Fruit fly (Drosophila melanogaster) whole organism, wandering third instar larva: ENCODE data around the gene GstT4.

Experiments used
- Abd-B ChIP-seq: fragments of >200 bp; optimal IDR thresholded peaks from 2 replicates; lab custom pipeline; 2017; ENCODE audit warnings: missing biosample characterization, missing genetic modification characterization
- CG32264 ChIP-seq: fragments of 200-800 bp; sonication (Bioruptor generic); optimal IDR thresholded peaks from 2 replicates; lab custom pipeline; 2016; ENCODE audit warnings: missing biosample characterization, missing genetic modification characterization
- Dfd ChIP-seq: fragments of >200 bp; optimal IDR thresholded peaks from 2 replicates; lab custom pipeline; 2017; ENCODE audit warnings: missing biosample characterization, missing genetic modification characterization
- Dif ChIP-seq: fragments of 200-275, 200-300 bp; sonication (Bioruptor generic); optimal IDR thresholded peaks from 2 replicates; lab custom pipeline; 2018; ENCODE audit warnings: missing biosample characterization, missing genetic modification characterization; ENCODE audit not compliant: partially characterized antibody
- GATAd ChIP-seq: sonication (Bioruptor generic); optimal IDR thresholded peaks from 2 replicates; lab custom pipeline; 2016; ENCODE audit warnings: missing biosample characterization, missing genetic modification characterization
- HLH106 ChIP-seq: fragments of 200-800 bp; optimal IDR thresholded peaks from 3 replicates; lab custom pipeline; 2019; ENCODE audit warnings: missing biosample characterization, mild to moderate bottlenecking, missing genetic modification characterization, moderate library complexity
- Hnf4 ChIP-seq: fragments of 200-800 bp; sonication (Bioruptor generic); optimal IDR thresholded peaks from 2 replicates; lab custom pipeline; 2016; ENCODE audit warnings: missing biosample characterization, mild to moderate bottlenecking, missing genetic modification characterization
- Hr78 ChIP-seq: fragments of >200 bp; optimal IDR thresholded peaks from 2 replicates; lab custom pipeline; 2017; ENCODE audit warnings: missing biosample characterization, missing genetic modification characterization
- Hr83 ChIP-seq: fragments of 200-300 bp; sonication (Bioruptor generic); optimal IDR thresholded peaks from 2 replicates; lab custom pipeline; 2016; ENCODE audit warnings: missing biosample characterization, mild to moderate bottlenecking, missing genetic modification characterization, moderate library complexity; ENCODE audit not compliant: poor library complexity, severe bottlenecking
- Jra ChIP-seq: sonication (Bioruptor generic); optimal IDR thresholded peaks from 2 replicates; lab custom pipeline; 2016; ENCODE audit warnings: missing biosample characterization, missing genetic modification characterization
- Mio ChIP-seq: sonication (Bioruptor generic); optimal IDR thresholded peaks from 2 replicates; lab custom pipeline; 2016; ENCODE audit warnings: missing biosample characterization, missing genetic modification characterization
- Myc ChIP-seq: fragments of >200 bp; optimal IDR thresholded peaks from 2 replicates; lab custom pipeline; 2017
- N ChIP-seq: fragments of >200 bp; optimal IDR thresholded peaks from 2 replicates; lab custom pipeline; 2018; ENCODE audit warnings: missing biosample characterization, missing external identifiers, missing genetic modification characterization
- OdsH ChIP-seq: fragments of 200-800 bp; sonication (Bioruptor generic); optimal IDR thresholded peaks from 2 replicates; lab custom pipeline; 2016; ENCODE audit warnings: missing biosample characterization, mild to moderate bottlenecking, missing genetic modification characterization
- Rel ChIP-seq, 2 experiments: fragments of 200-800 bp; sonication (Bioruptor generic) in 1 of 2; optimal IDR thresholded peaks; 2 replicates in 1 of 2; 3 replicates in 1 of 2; lab custom pipeline; 2016 to 2019; ENCODE audit warnings: mild to moderate bottlenecking in 2 of 2, missing biosample characterization in 2 of 2, missing genetic modification characterization in 2 of 2, moderate library complexity in 1 of 2
- Sp1 ChIP-seq: fragments of 200-800 bp; sonication (Bioruptor generic); optimal IDR thresholded peaks from 3 replicates; lab custom pipeline; 2019; ENCODE audit warnings: missing biosample characterization, mild to moderate bottlenecking, missing genetic modification characterization, moderate library complexity
- Vsx2 ChIP-seq: fragments of 200-300, 225-300 bp; sonication (Bioruptor generic); optimal IDR thresholded peaks from 2 replicates; lab custom pipeline; 2018; ENCODE audit warnings: missing biosample characterization, missing genetic modification characterization; ENCODE audit not compliant: partially characterized antibody
- br ChIP-seq: fragments of 200-800 bp; sonication (Bioruptor generic); optimal IDR thresholded peaks from 2 replicates; lab custom pipeline; 2016; ENCODE audit warnings: missing biosample characterization, missing genetic modification characterization
- brk ChIP-seq: fragments of 200-800 bp; sonication (Bioruptor generic); optimal IDR thresholded peaks from 2 replicates; lab custom pipeline; 2016; ENCODE audit warnings: missing biosample characterization, mild to moderate bottlenecking, missing genetic modification characterization
- dl ChIP-seq, 2 experiments: fragments of 175-275, 200-275 bp in 1 of 2; fragments of 200-275 bp in 1 of 2; sonication (Bioruptor generic); optimal IDR thresholded peaks; lab custom pipeline; 2018; ENCODE audit warnings: mild to moderate bottlenecking in 2 of 2, missing biosample characterization in 2 of 2, missing genetic modification characterization in 2 of 2, moderate library complexity in 2 of 2; ENCODE audit not compliant: partially characterized antibody in 2 of 2, insufficient read depth in 1 of 2
- dmrt93B ChIP-seq: fragments of 200-800 bp; sonication (Bioruptor generic); optimal IDR thresholded peaks from 2 replicates; lab custom pipeline; 2018; ENCODE audit warnings: missing biosample characterization, mild to moderate bottlenecking, missing genetic modification characterization
- dsf ChIP-seq: sonication (Bioruptor generic); optimal IDR thresholded peaks from 2 replicates; lab custom pipeline; 2016; ENCODE audit warnings: missing biosample characterization, missing genetic modification characterization, borderline replicate concordance
- ey ChIP-seq: fragments of 200-800 bp; sonication (Bioruptor generic); optimal IDR thresholded peaks from 2 replicates; lab custom pipeline; 2016; ENCODE audit warnings: missing biosample characterization, missing genetic modification characterization
- foxo ChIP-seq, 2 experiments: fragments of 200-800 bp; sonication (Bioruptor generic); optimal IDR thresholded peaks; 2 replicates in 1 of 2; 3 replicates in 1 of 2; lab custom pipeline; 2016 to 2017; ENCODE audit warnings: missing biosample characterization in 2 of 2, missing genetic modification characterization in 2 of 2
- fru ChIP-seq: fragments of 200-800 bp; sonication (Bioruptor generic); optimal IDR thresholded peaks from 3 replicates; lab custom pipeline; 2016; ENCODE audit warnings: missing biosample characterization, mild to moderate bottlenecking, missing genetic modification characterization
- h ChIP-seq: fragments of 200-800 bp; sonication (Bioruptor generic); optimal IDR thresholded peaks from 3 replicates; lab custom pipeline; 2016; ENCODE audit warnings: missing biosample characterization, mild to moderate bottlenecking, missing genetic modification characterization
- jim ChIP-seq: fragments of 175-275, 200-325 bp; sonication (Bioruptor generic); optimal IDR thresholded peaks from 2 replicates; lab custom pipeline; 2016; ENCODE audit warnings: missing biosample characterization, mild to moderate bottlenecking, missing genetic modification characterization
- lola ChIP-seq: fragments of >200 bp; optimal IDR thresholded peaks from 2 replicates; lab custom pipeline; 2017; ENCODE audit warnings: missing biosample characterization, missing genetic modification characterization
- pan ChIP-seq: fragments of >200 bp; optimal IDR thresholded peaks from 2 replicates; lab custom pipeline; 2017
- psq ChIP-seq: fragments of 200-800 bp; sonication (Bioruptor generic); optimal IDR thresholded peaks from 3 replicates; lab custom pipeline; 2017; ENCODE audit warnings: missing biosample characterization, mild to moderate bottlenecking, missing genetic modification characterization, moderate library complexity
- rgr ChIP-seq: fragments of 200-800 bp; sonication (Bioruptor generic); optimal IDR thresholded peaks from 3 replicates; lab custom pipeline; 2016; ENCODE audit warnings: missing biosample characterization, mild to moderate bottlenecking, missing genetic modification characterization
- sage ChIP-seq: fragments of 200-800 bp; sonication (Bioruptor generic); optimal IDR thresholded peaks from 2 replicates; lab custom pipeline; 2016; ENCODE audit warnings: missing biosample characterization, mild to moderate bottlenecking, missing genetic modification characterization
- sv ChIP-seq: fragments of 200-800 bp; sonication (Bioruptor generic); optimal IDR thresholded peaks from 3 replicates; lab custom pipeline; 2016; ENCODE audit warnings: missing biosample characterization, missing genetic modification characterization
- tai ChIP-seq: sonication (Bioruptor generic); optimal IDR thresholded peaks from 2 replicates; lab custom pipeline; 2016; ENCODE audit warnings: missing biosample characterization, missing genetic modification characterization
- usp ChIP-seq: fragments of >200 bp; optimal IDR thresholded peaks from 2 replicates; lab custom pipeline; 2017; ENCODE audit warnings: missing biosample characterization, missing genetic modification characterization
- woc ChIP-seq: sonication (Bioruptor generic); optimal IDR thresholded peaks from 2 replicates; lab custom pipeline; 2016; ENCODE audit warnings: missing biosample characterization, mild to moderate bottlenecking, missing genetic modification characterization

Gene GstT4

DNA sequence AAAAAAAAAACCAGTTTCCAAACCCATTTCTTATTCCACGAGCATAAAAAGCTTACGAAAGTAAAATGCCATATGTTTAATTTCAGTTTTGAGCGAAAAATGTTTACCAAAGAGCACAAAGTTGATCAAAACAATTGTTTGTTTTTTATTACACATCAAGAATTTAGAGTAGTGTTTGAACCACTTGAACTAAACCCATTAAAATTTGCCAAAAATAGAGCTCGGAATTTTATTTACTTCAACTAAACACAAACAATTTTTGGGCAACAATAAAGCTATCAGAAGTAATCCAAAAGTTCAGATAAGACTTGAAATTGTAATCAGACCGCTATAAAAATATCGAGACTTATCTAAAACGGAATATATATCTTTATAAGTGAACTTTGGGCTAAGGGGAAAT, 29.6 kb upstream of the GstT4 start:
- TF ChIP-seq CG32264 (GFP tag; lab: Kevin White, UChicago) (no peak), Vsx2 (GFP tag; lab: Kevin White, UChicago) (no peak), tai (no peak), Sp1 (GFP tag; lab: Kevin White, UChicago) (no peak), lola (GFP tag; lab: Kevin White, UChicago) (no peak), usp (GFP tag; lab: Kevin White, UChicago) (no peak), br (GFP tag; lab: Kevin White, UChicago) (no peak), jim (GFP tag; lab: Kevin White, UChicago) (no peak), fru (GFP tag; lab: Kevin White, UChicago) (no peak), foxo (GFP tag; optimal IDR thresholded peaks at IDR 0.05; lab: Kevin White, UChicago) (no peak), Dif (GFP tag; lab: Kevin White, UChicago) (no peak), Mio (GFP tag; lab: Kevin White, UChicago) (no peak), N (GFP tag; lab: Kevin White, UChicago) (no peak), HLH106 (tag; lab: Kevin White, UChicago) (no peak), Dfd (GFP tag; lab: Kevin White, UChicago) (no peak)

DNA sequence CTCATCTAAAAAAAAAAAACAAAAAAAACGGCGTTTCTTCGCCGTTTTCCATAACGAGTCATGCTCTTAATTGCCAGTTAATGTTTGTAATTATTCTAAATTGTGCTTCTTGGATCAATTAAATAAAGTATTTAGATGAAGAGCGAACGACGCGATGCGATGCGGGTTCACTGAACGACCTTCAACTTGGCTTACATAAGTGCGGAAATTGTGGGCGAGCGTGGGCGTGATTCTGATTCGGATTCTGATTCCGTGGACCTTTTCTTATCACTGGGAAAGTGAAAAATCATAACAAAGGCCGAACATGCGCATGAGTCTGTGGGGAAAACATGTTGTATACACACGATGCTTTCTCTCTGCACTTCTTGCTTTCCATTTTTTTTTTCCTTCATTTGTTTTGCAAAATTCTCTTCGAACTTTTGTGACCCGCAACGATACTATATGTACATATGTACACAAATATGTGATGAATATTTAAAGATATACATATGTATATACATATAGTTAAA, 29.0 kb upstream of the GstT4 start:
- TF ChIP-seq dl (GFP tag; optimal IDR thresholded peaks at IDR 0.05; lab: Kevin White, UChicago; ENCODE audit: insufficient read depth in 1 of 2, partially characterized antibody in 2 of 2) (no peak), Sp1 (GFP tag; lab: Kevin White, UChicago) (no peak), dsf (GFP tag; lab: Kevin White, UChicago) (no peak), Dif (GFP tag; lab: Kevin White, UChicago) (no peak), Mio (GFP tag; lab: Kevin White, UChicago) (no peak), GATAd (GFP tag; lab: Kevin White, UChicago) (no peak), rgr (no peak), lola (GFP tag; lab: Kevin White, UChicago) (no peak), Vsx2 (GFP tag; lab: Kevin White, UChicago) (no peak), woc (no peak), sv (GFP tag; lab: Kevin White, UChicago) (no peak), sage (GFP tag; lab: Kevin White, UChicago) (no peak)

DNA sequence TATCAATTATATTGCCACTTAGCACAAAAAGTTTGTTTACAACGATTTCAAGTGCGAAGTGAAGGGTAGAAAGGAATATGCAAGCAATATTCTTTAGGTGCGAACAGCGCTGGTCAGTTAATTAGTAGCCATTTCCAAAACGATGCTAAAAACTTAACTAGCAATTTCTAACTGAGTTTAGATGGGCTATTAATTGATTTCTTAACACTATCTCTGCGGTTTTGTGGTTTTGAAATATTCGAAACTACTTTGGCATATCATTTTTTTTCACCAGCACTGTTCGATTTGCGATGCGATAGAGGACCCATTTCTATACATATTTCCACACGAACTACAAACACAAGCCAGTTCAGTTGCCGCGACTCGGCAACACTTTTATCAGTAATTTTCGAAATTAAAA, 28.0 kb upstream of the GstT4 start:
- peak; percentile 55 for TF ChIP-seq fru (GFP tag; lab: Kevin White, UChicago)
- TF ChIP-seq Jra (GFP tag; lab: Kevin White, UChicago) = no peak
- TF ChIP-seq ey = peak; percentile 34
- no peak for TF ChIP-seq pan
- TF ChIP-seq h (GFP tag; lab: Kevin White, UChicago) = peak; percentile 50
- TF ChIP-seq brk (GFP tag; lab: Kevin White, UChicago) = no peak
- no peak for TF ChIP-seq OdsH (GFP tag; lab: Kevin White, UChicago)
- TF ChIP-seq tai = peak; percentile 1
- TF ChIP-seq Dfd (GFP tag; lab: Kevin White, UChicago) = no peak
- no peak for TF ChIP-seq jim (GFP tag; lab: Kevin White, UChicago)
- peak in 1 of 2 experiments; percentile 57 for TF ChIP-seq foxo (GFP tag; optimal IDR thresholded peaks at IDR 0.05; lab: Kevin White, UChicago)
- TF ChIP-seq psq = peak; percentile 22
- TF ChIP-seq Dif (GFP tag; lab: Kevin White, UChicago) = no peak
- TF ChIP-seq dmrt93B (GFP tag; lab: Kevin White, UChicago) = no peak
- TF ChIP-seq Mio (GFP tag; lab: Kevin White, UChicago) = no peak
- no peak for TF ChIP-seq Hnf4
- TF ChIP-seq br (GFP tag; lab: Kevin White, UChicago) = no peak
- TF ChIP-seq sv (GFP tag; lab: Kevin White, UChicago) = peak; percentile 0
- peak; percentile 51 for TF ChIP-seq rgr
- TF ChIP-seq Hr83 (GFP tag; lab: Kevin White, UChicago) = no peak

DNA sequence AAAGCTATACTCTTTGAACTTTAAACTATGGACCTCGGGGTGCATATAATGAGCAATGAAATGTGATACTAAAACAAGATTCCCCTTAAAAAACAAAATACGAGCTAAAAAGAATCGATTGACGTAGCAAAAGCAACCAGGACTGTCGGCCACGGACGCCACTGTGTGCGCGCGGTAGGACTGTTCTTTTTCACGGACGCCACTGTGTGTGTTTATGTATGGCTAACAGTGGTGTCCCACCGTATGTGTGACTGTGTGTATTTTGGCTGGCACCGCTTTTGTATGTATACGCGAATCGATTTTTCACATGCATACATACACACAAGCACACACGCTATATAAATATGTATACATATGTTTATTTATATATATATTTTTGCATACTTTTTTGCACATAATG, 20.8 kb upstream of the GstT4 start:
- no peak for TF ChIP-seq dmrt93B (GFP tag; lab: Kevin White, UChicago)
- peak; percentile 87 for TF ChIP-seq Hnf4
- TF ChIP-seq GATAd (GFP tag; lab: Kevin White, UChicago) = peak; percentile 44
- TF ChIP-seq OdsH (GFP tag; lab: Kevin White, UChicago) = peak; percentile 23
- TF ChIP-seq Dif (GFP tag; lab: Kevin White, UChicago) = no peak
- TF ChIP-seq dsf (GFP tag; lab: Kevin White, UChicago) = no peak
- peak; percentile 55 for TF ChIP-seq ey
- no peak for TF ChIP-seq Abd-B (GFP tag; lab: Kevin White, UChicago)
- no peak for TF ChIP-seq N (GFP tag; lab: Kevin White, UChicago)
- TF ChIP-seq Vsx2 (GFP tag; lab: Kevin White, UChicago) = no peak
- TF ChIP-seq foxo (GFP tag; optimal IDR thresholded peaks at IDR 0.05; lab: Kevin White, UChicago) = peak in 1 of 2 experiments; percentile 75
- TF ChIP-seq Jra (GFP tag; lab: Kevin White, UChicago) = peak; percentile 28
- TF ChIP-seq psq = peak; percentile 53
- no peak for TF ChIP-seq CG32264 (GFP tag; lab: Kevin White, UChicago)
- TF ChIP-seq lola (GFP tag; lab: Kevin White, UChicago) = no peak
- peak; percentile 73 for TF ChIP-seq rgr
- TF ChIP-seq br (GFP tag; lab: Kevin White, UChicago) = peak; percentile 53
- peak; percentile 32 for TF ChIP-seq jim (GFP tag; lab: Kevin White, UChicago)
- TF ChIP-seq brk (GFP tag; lab: Kevin White, UChicago) = no peak
- TF ChIP-seq dl (GFP tag; optimal IDR thresholded peaks at IDR 0.05; lab: Kevin White, UChicago; ENCODE audit: insufficient read depth in 1 of 2, partially characterized antibody in 2 of 2) = no peak
- no peak for TF ChIP-seq Rel (GFP tag; optimal IDR thresholded peaks at IDR 0.05; lab: Kevin White, UChicago)
- TF ChIP-seq Rel (tag; optimal IDR thresholded peaks at IDR 0.05; lab: Kevin White, UChicago) = peak; percentile 44
- TF ChIP-seq sage (GFP tag; lab: Kevin White, UChicago) = peak; percentile 39
- peak; percentile 52 for TF ChIP-seq fru (GFP tag; lab: Kevin White, UChicago)
- no peak for TF ChIP-seq Myc (lab: Kevin White, UChicago)
- peak; percentile 86 for TF ChIP-seq Hr83 (GFP tag; lab: Kevin White, UChicago)
- peak; percentile 63 for TF ChIP-seq sv (GFP tag; lab: Kevin White, UChicago)
- no peak for TF ChIP-seq Dfd (GFP tag; lab: Kevin White, UChicago)
- TF ChIP-seq Hr78 (GFP tag; lab: Kevin White, UChicago) = no peak
- peak; percentile 66 for TF ChIP-seq tai
- no peak for TF ChIP-seq pan
